Fruit fly (Drosophila melanogaster): ENCODE results near the gene CG14322.
A peak's percentile ranks its signal among the peaks of the same experiment; 100 is the strongest.

The CG14322 gene

DNA sequence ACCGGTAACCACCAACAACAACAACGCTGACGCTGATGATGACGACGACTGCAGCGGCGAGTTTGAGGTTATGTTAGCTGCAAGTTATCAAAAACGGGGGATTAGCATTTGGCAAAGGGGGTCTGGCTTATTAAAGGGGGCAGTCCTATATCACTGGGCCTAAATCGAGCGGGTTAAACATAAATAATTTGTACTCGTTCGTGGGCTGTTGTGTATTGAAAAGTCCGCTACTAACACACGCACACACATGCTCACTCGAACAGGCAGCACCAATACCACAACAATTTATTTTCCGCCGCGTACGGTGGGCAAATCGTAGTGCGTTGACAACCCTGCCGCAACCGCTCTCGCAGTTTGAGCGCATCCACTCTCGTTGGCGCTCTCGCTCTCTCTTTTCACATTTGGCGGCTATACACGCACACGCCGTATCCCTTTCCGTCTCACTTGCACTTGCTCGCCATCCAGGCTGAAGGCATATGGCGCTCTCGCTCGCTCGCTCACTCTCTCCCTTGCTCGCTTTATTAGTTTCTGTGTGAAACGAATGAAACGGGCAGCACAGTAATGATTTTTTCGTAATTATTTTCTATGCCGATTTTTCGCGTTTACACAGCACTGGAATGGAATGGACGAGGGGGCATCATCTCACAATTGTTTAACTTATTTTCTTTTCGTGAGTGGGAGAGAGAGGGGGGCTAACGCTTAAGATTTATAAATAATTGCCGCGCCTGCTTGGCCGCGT lies 69.5 kb downstream of the CG14322 start (continued):
- TF ChIP-seq CG5245 (GFP tag; optimal IDR thresholded peaks at IDR 0.05) (no peak), CG32532 (GFP tag; IDR thresholded peaks at IDR 0.05) (no peak), CG4707 (GFP tag; optimal IDR thresholded peaks at IDR 0.05) (peak; percentile 45), HLHmδ (GFP tag; optimal IDR thresholded peaks at IDR 0.05) (peak; percentile 72), Max (GFP tag; optimal IDR thresholded peaks at IDR 0.05) (peak; percentile 22), bowl (GFP tag; IDR thresholded peaks at IDR 0.05) (no peak), CG15479 (GFP tag; optimal IDR thresholded peaks at IDR 0.05) (peak; percentile 57), h (optimal IDR thresholded peaks at IDR 0.05) (no peak), unpg (GFP tag; optimal IDR thresholded peaks at IDR 0.05) (peak; percentile 9), MTF-1 (GFP tag; optimal IDR thresholded peaks at IDR 0.05; ENCODE audit: borderline replicate concordance) (no peak), gcm2 (GFP tag; optimal IDR thresholded peaks at IDR 0.05) (peak; percentile 5), CG33557 (GFP tag; optimal IDR thresholded peaks at IDR 0.05) (peak; percentile 13), CG7271 (tag; optimal IDR thresholded peaks at IDR 0.05) (peak; percentile 4), rib (GFP tag; IDR thresholded peaks at IDR 0.05) (no peak), inv (GFP tag; IDR thresholded peaks at IDR 0.05; ENCODE audit: partially characterized antibody) (no peak), dmrt99B (tag; optimal IDR thresholded peaks at IDR 0.05) (peak; percentile 21), Antp (GFP tag; optimal IDR thresholded peaks at IDR 0.05) (peak; percentile 37), luna (GFP tag; optimal IDR thresholded peaks at IDR 0.05) (peak; percentile 13), CG4282 (GFP tag; optimal IDR thresholded peaks at IDR 0.05) (peak; percentile 19), CG13624 (GFP tag; optimal IDR thresholded peaks at IDR 0.05) (peak; percentile 66), yki (optimal IDR thresholded peaks at IDR 0.05) (peak; percentile 98), CG8290 (GFP tag; optimal IDR thresholded peaks at IDR 0.05) (no peak), CG8290 (tag; optimal IDR thresholded peaks at IDR 0.05) (peak in 1 of 2 experiments; percentile 76), pita (GFP tag; optimal IDR thresholded peaks at IDR 0.05) (no peak), CG11085 (GFP tag; IDR thresholded peaks at IDR 0.05) (no peak), lab (GFP tag; optimal IDR thresholded peaks at IDR 0.05) (peak; percentile 62), row (GFP tag; IDR thresholded peaks at IDR 0.05) (no peak), CG10979 (tag; optimal IDR thresholded peaks at IDR 0.05) (no peak), CG7987 (GFP tag; optimal IDR thresholded peaks at IDR 0.05) (peak; percentile 20), trem (tag; optimal IDR thresholded peaks at IDR 0.05) (no peak), Hmr (GFP tag; optimal IDR thresholded peaks at IDR 0.05) (peak; percentile 37), CG2678 (tag; optimal IDR thresholded peaks at IDR 0.05) (peak; percentile 28), Hr51 (GFP tag; optimal IDR thresholded peaks at IDR 0.05) (peak in 1 of 2 experiments; percentile 19), CG34376 (GFP tag; optimal IDR thresholded peaks at IDR 0.05) (peak; percentile 76), sug (tag; optimal IDR thresholded peaks at IDR 0.05) (peak; percentile 40), sens (GFP tag) (peak; percentile 79), abd-A (tag; optimal IDR thresholded peaks at IDR 0.05) (peak; percentile 94), Blimp-1 (GFP tag; optimal IDR thresholded peaks at IDR 0.05) (peak; percentile 15), HmgZ (tag; optimal IDR thresholded peaks at IDR 0.05) (peak; percentile 64), kni (GFP tag; optimal IDR thresholded peaks at IDR 0.05) (peak; percentile 44), CG8924 (tag; optimal IDR thresholded peaks at IDR 0.05) (peak; percentile 70), caup (GFP tag; optimal IDR thresholded peaks at IDR 0.05; ENCODE audit: severe bottlenecking) (peak; percentile 46), ab (GFP tag; optimal IDR thresholded peaks at IDR 0.05) (no peak), Meics (GFP tag; optimal IDR thresholded peaks at IDR 0.05) (peak; percentile 48), fu2 (GFP tag; optimal IDR thresholded peaks at IDR 0.05) (peak; percentile 27), her (GFP tag; optimal IDR thresholded peaks at IDR 0.05) (peak; percentile 51), CG12219 (GFP tag; optimal IDR thresholded peaks at IDR 0.05) (peak; percentile 36), CG18011 (GFP tag; optimal IDR thresholded peaks at IDR 0.05) (no peak), hkb (optimal IDR thresholded peaks at IDR 0.05) (no peak), hkb (GFP tag; IDR thresholded peaks at IDR 0.05) (no peak)
